Worm (Caenorhabditis elegans) whole organism, L4/young adult: Measurements from ENCODE around the gene ddn-1.
"Not testable (repeated sequence)": the region's sequence is repeated elsewhere in the genome, so short reads cannot be mapped to it uniquely, and the experiment has no call there.

Experiments
- W03F9.2 ChIP-seq: fragments of 150-350 bp; optimal IDR thresholded peaks from 2 replicates; lab custom pipeline; 2014; ENCODE audit warnings: missing biosample characterization, missing genetic modification characterization
- dao-5 ChIP-seq: sonication (generic microtip); optimal IDR thresholded peaks from 2 replicates; lab custom pipeline; 2016; ENCODE audit warnings: missing genotype, missing genetic modification characterization, moderate library complexity, missing compliant biosample characterization
- him-1 ChIP-seq: sonication (generic microtip); optimal IDR thresholded peaks from 2 replicates; lab custom pipeline; 2016; ENCODE audit warnings: missing genotype, missing genetic modification reagents, missing genetic modification characterization, missing compliant biosample characterization

Gene ddn-1

DNA sequence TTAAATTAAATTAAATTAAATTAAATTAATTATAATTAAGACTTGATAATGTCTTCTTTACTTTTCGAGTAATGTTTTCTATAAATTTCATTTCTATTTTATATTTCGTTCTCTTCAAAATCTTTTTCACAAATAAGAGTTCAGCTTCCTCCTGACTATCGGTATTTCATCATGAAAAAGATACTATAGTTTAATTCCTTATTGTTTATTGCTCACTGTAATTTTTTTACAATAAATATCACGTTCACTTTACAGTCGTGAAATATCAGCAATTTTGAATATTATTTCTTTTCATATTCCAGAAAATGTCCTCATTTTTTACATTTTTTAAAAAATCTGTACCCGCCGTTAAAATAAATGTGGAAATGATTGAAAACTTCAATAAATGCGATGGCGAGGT, 23.9 kb downstream of the ddn-1 start, which contains the start of gene ZC196.3:
Gene ZC196.3, plus strand, starts transcription at position 301 of the 400 bp plus-strand sequence.
- TF ChIP-seq W03F9.2 (tag; lab: Kevin White, UChicago) (no peak), dao-5 (no peak), him-1 (no peak)

DNA sequence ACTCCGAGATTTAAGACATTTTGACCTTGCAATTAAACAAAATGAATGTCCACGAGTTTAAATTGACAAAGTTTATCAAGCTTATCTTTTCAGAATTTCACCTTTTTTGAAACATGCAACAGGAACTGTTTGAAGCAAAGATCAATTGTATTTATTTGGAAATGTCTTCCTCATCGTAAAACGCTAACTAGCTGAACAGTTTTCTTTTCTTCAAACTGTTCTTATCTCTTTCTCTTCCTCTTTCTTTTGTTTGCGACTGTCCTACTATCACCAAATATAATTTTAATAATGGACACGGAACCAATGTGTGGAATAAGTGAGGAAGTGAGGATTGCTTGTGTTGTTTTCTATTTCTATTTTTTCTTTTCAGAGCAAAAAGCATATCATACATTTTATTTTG, 27.4 kb downstream of the ddn-1 start, which contains the start of gene ZC196.4:
Gene ZC196.4, plus strand, starts transcription at position 173 of the 400 bp plus-strand sequence.
- TF ChIP-seq dao-5 (no peak), him-1 (no peak), W03F9.2 (tag; lab: Kevin White, UChicago) (no peak)

- no peak for TF ChIP-seq W03F9.2 (tag; lab: Kevin White, UChicago)
- no peak for TF ChIP-seq him-1
- no peak for TF ChIP-seq dao-5
Measured at ce11 chrV:8730991-8731390, 29.3 kb downstream of the ddn-1 start.

DNA sequence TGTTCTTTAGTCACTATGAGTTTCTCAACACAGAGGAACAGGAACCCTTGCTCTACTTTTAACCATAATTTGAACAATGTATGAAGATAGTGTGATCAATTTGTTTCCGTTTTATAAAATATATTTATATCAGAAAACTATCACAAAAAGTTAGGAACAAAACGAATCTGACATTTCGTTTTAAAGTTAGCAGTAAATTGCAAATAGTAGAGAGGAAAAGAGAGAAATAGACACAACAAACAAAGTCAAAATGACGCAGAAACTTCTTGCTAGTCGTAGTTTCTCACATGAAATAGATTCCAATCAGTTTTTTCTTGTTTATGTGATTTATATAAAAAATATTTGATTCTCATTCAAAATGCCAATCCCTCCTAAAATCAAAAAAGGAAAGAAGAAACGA, 31.2 kb downstream of the ddn-1 start, which contains the start of gene ZC196.5:
Gene ZC196.5, plus strand, starts transcription at position 301 of the 400 bp plus-strand sequence.
- TF ChIP-seq him-1 (no peak), W03F9.2 (tag; lab: Kevin White, UChicago) (no peak), dao-5 (no peak)

DNA sequence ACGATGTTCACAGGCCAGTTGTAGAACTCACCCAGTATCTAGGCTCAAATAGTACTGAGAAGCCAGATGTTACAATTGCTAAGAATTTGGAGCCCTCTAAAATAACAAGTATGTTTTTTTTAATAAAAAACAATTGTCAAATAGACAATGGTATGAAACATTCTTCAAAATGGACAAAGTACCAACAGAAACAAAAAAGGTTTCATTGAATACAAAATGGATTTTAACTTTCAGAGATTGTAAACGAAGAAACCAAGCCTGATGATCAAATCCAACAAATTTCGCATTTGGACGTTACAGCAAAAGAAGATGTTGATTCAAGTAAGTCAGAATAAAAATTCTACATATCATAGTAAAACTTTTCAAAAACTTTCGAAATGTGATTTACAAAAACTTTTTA, 33.2 kb downstream of the ddn-1 start, which contains the start of gene ZC196.9:
Gene ZC196.9, minus strand, starts transcription at position 101 of the 400 bp plus-strand sequence.
- TF ChIP-seq W03F9.2 (tag; lab: Kevin White, UChicago) (no peak), him-1 (no peak), dao-5 (no peak)

- not testable (repeated sequence) for TF ChIP-seq him-1; dao-5; W03F9.2 (tag; lab: Kevin White, UChicago)
Measured at ce11 chrV:8726228-8726627, 34.1 kb downstream of the ddn-1 start, which contains the start of gene droe-8. Gene droe-8 (plus strand): TSS chrV:8726528.

ce11 chrV:8722160-8722559, 38.2 kb downstream of the ddn-1 start, which contains the start of gene ZC196.8:
Gene ZC196.8 (minus strand): TSS chrV:8722260.
- not testable (repeated sequence) for TF ChIP-seq dao-5; him-1; W03F9.2 (tag; lab: Kevin White, UChicago)

ce11 chrV:8718399-8718798, 41.9 kb downstream of the ddn-1 start:
- no peak for TF ChIP-seq him-1
- TF ChIP-seq dao-5 = no peak
- no peak for TF ChIP-seq W03F9.2 (tag; lab: Kevin White, UChicago)

DNA sequence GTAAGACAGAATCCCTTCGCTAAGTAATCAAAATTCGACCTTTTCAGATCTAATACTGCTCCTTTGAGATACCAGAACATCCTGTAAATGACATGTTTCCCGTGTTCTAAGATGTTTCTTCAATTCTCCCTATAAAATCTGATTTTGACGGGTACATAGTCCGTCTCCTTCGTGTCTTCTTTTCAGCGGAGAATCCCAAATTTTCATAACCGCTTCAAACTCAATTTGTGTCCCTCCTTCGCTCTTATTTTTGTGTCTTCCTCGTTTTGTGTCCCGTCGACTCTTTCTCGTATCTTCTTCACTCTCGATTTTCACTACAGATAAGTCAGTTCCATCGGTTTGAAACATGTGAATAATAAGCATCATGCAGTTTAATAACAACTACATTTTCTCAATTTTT, 44.1 kb downstream of the ddn-1 start, which contains the start of gene glr-5:
Gene glr-5, plus strand, starts transcription at position 321 of the 400 bp plus-strand sequence.
- no peak for TF ChIP-seq him-1
- no peak for TF ChIP-seq dao-5
- no peak for TF ChIP-seq W03F9.2 (tag; lab: Kevin White, UChicago)

DNA sequence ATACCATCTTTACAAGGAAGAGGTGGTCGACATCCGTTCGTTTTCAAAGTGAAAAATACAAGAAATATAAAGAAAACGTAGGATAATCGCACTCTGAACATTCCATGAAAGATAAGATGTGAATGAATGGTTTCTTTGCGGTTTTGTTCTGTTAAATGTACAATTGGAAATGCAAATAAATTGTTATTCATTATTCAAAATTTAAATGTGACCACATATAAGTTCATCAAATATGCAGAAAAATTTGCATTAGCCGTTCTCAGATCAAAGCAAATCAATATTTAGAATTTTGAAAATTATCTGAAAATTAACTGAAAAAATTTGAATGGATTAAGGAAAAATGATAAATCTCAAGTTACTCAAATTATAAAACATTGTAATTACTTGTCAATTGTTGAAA, 48.4 kb downstream of the ddn-1 start, which contains the start of gene ZC178.2:
Gene ZC178.2, minus strand, starts transcription at position 101 of the 400 bp plus-strand sequence.
- no peak for TF ChIP-seq W03F9.2 (tag; lab: Kevin White, UChicago)
- TF ChIP-seq dao-5 = no peak
- TF ChIP-seq him-1 = no peak
